Fruit fly (Drosophila melanogaster) whole organism, embryonic: ENCODE results near the gene Iris.

Experiments used
- Ada2b ChIP-seq: fragments of 200-800 bp; sonication (Bioruptor generic); IDR thresholded peaks from 2 replicates; pipeline ENCODE4 v1.3.6; 2022; ENCODE audit warnings: missing biosample characterization, missing genetic modification characterization
- Bgb ChIP-seq: fragments of 200-800 bp; sonication (Bioruptor generic); IDR thresholded peaks from 2 replicates; pipeline ENCODE4 v1.3.6; 2022; ENCODE audit warnings: missing biosample characterization, missing genetic modification characterization; ENCODE audit not compliant: partially characterized antibody
- CG1024 ChIP-seq: fragments of 200-800 bp; sonication (Bioruptor generic); IDR thresholded peaks from 2 replicates; pipeline ENCODE4 v1.3.6; 2022; ENCODE audit warnings: missing biosample characterization, missing genetic modification characterization
- CG11696 ChIP-seq: fragments of 200-800 bp; sonication (Bioruptor generic); IDR thresholded peaks from 2 replicates; pipeline ENCODE4 v1.3.6; 2022; ENCODE audit warnings: missing biosample characterization, missing genetic modification characterization
- CG12219 ChIP-seq: fragments of 200-800 bp; sonication (Bioruptor generic); optimal IDR thresholded peaks from 3 replicates; lab custom pipeline; 2018; ENCODE audit warnings: missing biosample characterization, mild to moderate bottlenecking, missing genetic modification characterization
- CG12659 ChIP-seq: fragments of 200-800 bp; sonication (Bioruptor generic); optimal IDR thresholded peaks from 3 replicates; lab custom pipeline; 2017; ENCODE audit warnings: mild to moderate bottlenecking, missing biosample characterization, missing genetic modification reagents, missing genetic modification characterization
- CG14667 ChIP-seq: fragments of 200-800 bp; sonication (Bioruptor generic); IDR thresholded peaks from 2 replicates; pipeline ENCODE4 v1.3.6; 2022; ENCODE audit warnings: missing biosample characterization, missing genetic modification characterization
- CG14710 ChIP-seq: fragments of 200-800 bp; sonication (Bioruptor generic); optimal IDR thresholded peaks from 3 replicates; lab custom pipeline; 2019; ENCODE audit warnings: missing biosample characterization, mild to moderate bottlenecking, missing genetic modification characterization, moderate library complexity
- CG17361 ChIP-seq: fragments of 200-800 bp; sonication (Bioruptor generic); IDR thresholded peaks from 3 replicates; pipeline ENCODE4 v1.3.6; 2022; ENCODE audit warnings: missing biosample characterization, missing genetic modification characterization
- CG17802 ChIP-seq: fragments of 200-800 bp; sonication (Bioruptor generic); optimal IDR thresholded peaks from 2 replicates; lab custom pipeline; 2018; ENCODE audit warnings: missing biosample characterization, mild to moderate bottlenecking, missing genetic modification characterization, moderate library complexity
- CG1792 ChIP-seq: fragments of 200-800 bp; sonication (Bioruptor generic); optimal IDR thresholded peaks from 2 replicates; lab custom pipeline; 2016; ENCODE audit warnings: missing biosample characterization, missing genetic modification characterization
- CG2129 ChIP-seq: fragments of 200-800 bp; sonication (Bioruptor generic); IDR thresholded peaks from 2 replicates; pipeline ENCODE4 v1.3.6; 2022; ENCODE audit warnings: missing biosample characterization, missing genetic modification characterization; ENCODE audit not compliant: partially characterized antibody
- CG2889 ChIP-seq: fragments of 200-800 bp; sonication (Bioruptor generic); IDR thresholded peaks from 3 replicates; pipeline ENCODE4 v1.3.6; 2022; ENCODE audit warnings: missing biosample characterization, missing genetic modification characterization
- CG3847 ChIP-seq: fragments of 200-800 bp; sonication (Bioruptor generic); IDR thresholded peaks from 2 replicates; pipeline ENCODE4 v1.3.6; 2022; ENCODE audit warnings: missing biosample characterization, missing genetic modification characterization
- CG5953 ChIP-seq: fragments of 200-800 bp; sonication (Bioruptor generic); IDR thresholded peaks from 2 replicates; pipeline ENCODE4 v1.3.6; 2022; ENCODE audit warnings: missing biosample characterization, missing genetic modification characterization
- CG6813 ChIP-seq: fragments of 200-800 bp; sonication (Bioruptor generic); optimal IDR thresholded peaks from 2 replicates; lab custom pipeline; 2017; ENCODE audit warnings: missing biosample characterization, missing genetic modification characterization, mild to moderate bottlenecking, moderate library complexity, missing genetic modification reagents
- CG7987 ChIP-seq: fragments of 200-800 bp; sonication (Bioruptor generic); optimal IDR thresholded peaks from 2 replicates; lab custom pipeline; 2018; ENCODE audit warnings: missing biosample characterization, mild to moderate bottlenecking, missing genetic modification characterization, moderate library complexity
- CG8924 ChIP-seq: fragments of 200-800 bp; optimal IDR thresholded peaks from 3 replicates; lab custom pipeline; 2019; ENCODE audit warnings: missing biosample characterization, mild to moderate bottlenecking, missing genetic modification characterization, moderate library complexity
- CTCF ChIP-seq: fragments of 200-800 bp; sonication (Bioruptor generic); optimal IDR thresholded peaks from 2 replicates; lab custom pipeline; 2017; ENCODE audit warnings: missing biosample characterization, mild to moderate bottlenecking, missing genetic modification characterization, moderate library complexity
- Hand ChIP-seq: fragments of 200-800 bp; sonication (Bioruptor generic); optimal IDR thresholded peaks from 2 replicates; lab custom pipeline; 2017; ENCODE audit warnings: mild to moderate bottlenecking, missing biosample characterization, missing genetic modification reagents, missing genetic modification characterization
- Myb ChIP-seq: fragments of 200-800 bp; sonication (Bioruptor generic); optimal IDR thresholded peaks from 2 replicates; lab custom pipeline; 2016; ENCODE audit warnings: missing biosample characterization, missing genetic modification characterization
- NK7.1 ChIP-seq: fragments of 200-800 bp; sonication (Bioruptor generic); optimal IDR thresholded peaks from 3 replicates; lab custom pipeline; 2016; ENCODE audit warnings: missing biosample characterization, missing genetic modification characterization
- Nf-YC ChIP-seq: fragments of 200-800 bp; optimal IDR thresholded peaks from 3 replicates; lab custom pipeline; 2019; ENCODE audit warnings: missing biosample characterization, mild to moderate bottlenecking, missing genetic modification characterization, moderate library complexity
- Ptx1 ChIP-seq: fragments of 200-800 bp; sonication (Bioruptor generic); IDR thresholded peaks from 2 replicates; pipeline ENCODE4 v1.3.6; 2022; ENCODE audit warnings: missing biosample characterization, missing genetic modification characterization
- Six4 ChIP-seq: fragments of 200-800 bp; sonication (Bioruptor generic); optimal IDR thresholded peaks from 2 replicates; lab custom pipeline; 2016; ENCODE audit warnings: missing biosample characterization, missing genetic modification characterization
- Spps ChIP-seq: fragments of 200-800 bp; sonication (Bioruptor generic); optimal IDR thresholded peaks from 2 replicates; lab custom pipeline; 2018; ENCODE audit warnings: missing biosample characterization, mild to moderate bottlenecking, missing genetic modification characterization
- Trl ChIP-seq, 3 experiments: fragments of >200 bp in 2 of 3; fragments of 200-800 bp in 1 of 3; sonication (Bioruptor generic) in 1 of 3; optimal IDR thresholded peaks; 2 replicates in 1 of 3; 3 replicates in 2 of 3; lab custom pipeline; 2016 to 2017; ENCODE audit warnings: missing biosample characterization in 1 of 3, missing genetic modification characterization in 1 of 3
- ash1 ChIP-seq: fragments of 200-800 bp; sonication (Bioruptor generic); optimal IDR thresholded peaks from 2 replicates; lab custom pipeline; 2018; ENCODE audit warnings: missing biosample characterization, mild to moderate bottlenecking, missing genetic modification characterization
- az2 ChIP-seq: fragments of 200-800 bp; sonication (Bioruptor generic); optimal IDR thresholded peaks from 3 replicates; lab custom pipeline; 2016; ENCODE audit warnings: missing biosample characterization, missing genetic modification characterization
- bcd ChIP-seq: fragments of 200-800 bp; sonication (Bioruptor generic); optimal IDR thresholded peaks from 2 replicates; lab custom pipeline; 2017; ENCODE audit warnings: missing biosample characterization, mild to moderate bottlenecking, missing genetic modification characterization
- ci ChIP-seq: fragments of 200-800 bp; sonication (Bioruptor generic); IDR thresholded peaks from 3 replicates; pipeline ENCODE4 v1.3.6; 2022; ENCODE audit warnings: missing biosample characterization, missing genetic modification characterization
- danr ChIP-seq: fragments of 200-800 bp; sonication (Bioruptor generic); IDR thresholded peaks from 2 replicates; pipeline ENCODE4 v1.3.6; 2022; ENCODE audit warnings: missing biosample characterization, missing genetic modification characterization
- dm ChIP-seq: fragments of 200-800 bp; sonication (Bioruptor generic); optimal IDR thresholded peaks from 3 replicates; lab custom pipeline; 2016; ENCODE audit warnings: missing biosample characterization, missing genetic modification characterization
- fd64A ChIP-seq: fragments of 200-800 bp; sonication (Bioruptor generic); optimal IDR thresholded peaks from 3 replicates; lab custom pipeline; 2018; ENCODE audit warnings: missing biosample characterization, mild to moderate bottlenecking, missing genetic modification characterization
- hkb ChIP-seq, 2 experiments: fragments of 200-800 bp in 1 of 2; fragments of >200 bp in 1 of 2; sonication (Bioruptor generic) in 1 of 2; IDR thresholded peaks in 1 of 2; optimal IDR thresholded peaks in 1 of 2; 2 replicates each; pipeline versions ENCODE4 v1.3.6 to Lab custom; 2017 to 2022; ENCODE audit warnings: missing biosample characterization in 1 of 2, missing genetic modification characterization in 1 of 2
- jing ChIP-seq: fragments of 200-800 bp; sonication (Bioruptor generic); optimal IDR thresholded peaks from 2 replicates; lab custom pipeline; 2018; ENCODE audit warnings: missing biosample characterization, mild to moderate bottlenecking, missing genetic modification characterization
- knrl ChIP-seq: fragments of 200-800 bp; sonication (Bioruptor generic); IDR thresholded peaks from 3 replicates; pipeline ENCODE4 v1.3.6; 2022; ENCODE audit warnings: missing biosample characterization, missing genetic modification characterization; ENCODE audit not compliant: partially characterized antibody
- lola ChIP-seq, 3 experiments: fragments of >200 bp in 2 of 3; fragments of 200-800 bp in 1 of 3; sonication (Bioruptor generic) in 1 of 3; optimal IDR thresholded peaks; 2 replicates each; lab custom pipeline; 2017 to 2019; ENCODE audit warnings: missing biosample characterization in 3 of 3, missing genetic modification characterization in 3 of 3, mild to moderate bottlenecking in 1 of 3, moderate library complexity in 1 of 3
- onecut ChIP-seq: fragments of 200-800 bp; sonication (Bioruptor generic); IDR thresholded peaks from 2 replicates; pipeline ENCODE4 v1.3.6; 2022; ENCODE audit warnings: missing biosample characterization, missing genetic modification characterization
- p53 ChIP-seq: fragments of 200-800 bp; sonication (Bioruptor generic); optimal IDR thresholded peaks from 2 replicates; lab custom pipeline; 2016; ENCODE audit warnings: missing biosample characterization, missing genetic modification characterization
- pita ChIP-seq: fragments of 200-800 bp; sonication (Bioruptor generic); optimal IDR thresholded peaks from 2 replicates; lab custom pipeline; 2017; ENCODE audit warnings: missing biosample characterization, mild to moderate bottlenecking, missing genetic modification characterization
- rib ChIP-seq: fragments of 200-800 bp; sonication (Bioruptor generic); IDR thresholded peaks from 2 replicates; pipeline ENCODE4 v1.3.6; 2022; ENCODE audit warnings: missing biosample characterization, missing genetic modification characterization
- sisA ChIP-seq: fragments of 200-800 bp; sonication (Bioruptor generic); IDR thresholded peaks from 2 replicates; pipeline ENCODE4 v1.3.6; 2022; ENCODE audit warnings: missing biosample characterization, missing genetic modification characterization
- ssp ChIP-seq: fragments of 200-800 bp; sonication (Bioruptor generic); IDR thresholded peaks from 2 replicates; pipeline ENCODE4 v1.3.6; 2022; ENCODE audit warnings: missing biosample characterization, missing genetic modification characterization
- tna ChIP-seq: fragments of 200-800 bp; sonication (Bioruptor generic); IDR thresholded peaks from 2 replicates; pipeline ENCODE4 v1.3.6; 2022; ENCODE audit warnings: missing biosample characterization, missing genetic modification characterization; ENCODE audit not compliant: partially characterized antibody
- trem ChIP-seq: fragments of 200-800 bp; optimal IDR thresholded peaks from 3 replicates; lab custom pipeline; 2019; ENCODE audit warnings: missing biosample characterization, mild to moderate bottlenecking, missing genetic modification characterization, moderate library complexity
- vvl ChIP-seq: fragments of 200-800 bp; sonication (Bioruptor generic); IDR thresholded peaks from 2 replicates; pipeline ENCODE4 v1.3.6; 2022; ENCODE audit warnings: missing biosample characterization, missing genetic modification characterization

Gene Iris

dm6 chr2L:1118880-1119809 is 14.8 kb downstream of the Iris start (continued):
- peak; percentile 80 to 94 for TF ChIP-seq Trl (optimal IDR thresholded peaks at IDR 0.05; lab: Kevin White, UChicago)
- TF ChIP-seq Trl (GFP tag; optimal IDR thresholded peaks at IDR 0.05; lab: Kevin White, UChicago): peak; percentile 59
- TF ChIP-seq CG14667 (GFP tag; lab: Robert Waterston, UW): no peak; the same call in 1 of the 2 replicates
- peak; percentile 96; the same call in 1 of the 2 replicates for TF ChIP-seq rib
- TF ChIP-seq CG2889: no peak
- TF ChIP-seq danr: peak; percentile 65; the same call in 1 of the 2 replicates
- peak in 1 of 3 experiments; percentile 48 for TF ChIP-seq lola (GFP tag; optimal IDR thresholded peaks at IDR 0.05; lab: Kevin White, UChicago)
- TF ChIP-seq Ptx1 (GFP tag; lab: Robert Waterston, UW): peak; percentile 84
- TF ChIP-seq fd64A (GFP tag; lab: Kevin White, UChicago): no peak
- TF ChIP-seq knrl (GFP tag; lab: Robert Waterston, UW): 0 out of 3 replicates have a peak, but pooled peaks have one; percentile 24
- TF ChIP-seq CG14710 (tag; lab: Kevin White, UChicago): peak; percentile 23
- peak; percentile 58 for TF ChIP-seq CG12219 (GFP tag; lab: Kevin White, UChicago)
- TF ChIP-seq ash1 (GFP tag; lab: Kevin White, UChicago): no peak
- no peak for TF ChIP-seq CG2129
- TF ChIP-seq trem (tag; lab: Kevin White, UChicago): no peak
- no peak for TF ChIP-seq hkb (optimal IDR thresholded peaks at IDR 0.05; lab: Kevin White, UChicago)
- TF ChIP-seq hkb (GFP tag; IDR thresholded peaks at IDR 0.05; lab: Robert Waterston, UW): peak; percentile 80
- TF ChIP-seq Spps (tag; lab: Kevin White, UChicago): no peak
- peak; percentile 83 for TF ChIP-seq vvl (GFP tag; lab: Robert Waterston, UW)
- TF ChIP-seq Six4 (GFP tag; lab: Kevin White, UChicago): peak; percentile 63
- peak; percentile 12 for TF ChIP-seq CG6813 (GFP tag; lab: Kevin White, UChicago)
- TF ChIP-seq CG3847 (GFP tag; lab: Robert Waterston, UW): peak; percentile 78
- TF ChIP-seq CG12659: peak; percentile 65
- TF ChIP-seq CG1024 (GFP tag; lab: Robert Waterston, UW): peak; percentile 25; the same call in 1 of the 2 replicates
- peak; percentile 71; the same call in 2 of the 3 replicates for TF ChIP-seq ci (GFP tag; lab: Robert Waterston, UW)
- TF ChIP-seq jing (GFP tag; lab: Kevin White, UChicago): peak; percentile 47
- TF ChIP-seq sisA (GFP tag; lab: Robert Waterston, UW): peak; percentile 69
- TF ChIP-seq Myb (GFP tag; lab: Kevin White, UChicago): peak; percentile 41
- peak; percentile 60 for TF ChIP-seq ssp (GFP tag; lab: Robert Waterston, UW)
- no peak for TF ChIP-seq NK7.1 (GFP tag; lab: Kevin White, UChicago)
- TF ChIP-seq CG11696 (GFP tag; lab: Robert Waterston, UW): peak; percentile 55
- TF ChIP-seq onecut (GFP tag; lab: Robert Waterston, UW): no peak; the same call in 1 of the 2 replicates
- no peak for TF ChIP-seq pita (GFP tag; lab: Kevin White, UChicago)
- TF ChIP-seq az2 (GFP tag; lab: Kevin White, UChicago): peak; percentile 62
- peak; percentile 12 for TF ChIP-seq dm (GFP tag; lab: Kevin White, UChicago)
- no peak for TF ChIP-seq CG17802
- TF ChIP-seq CG1792: peak; percentile 9
- 0 out of 2 replicates have a peak, but pooled peaks have one; percentile 29 for TF ChIP-seq CG5953 (GFP tag; lab: Robert Waterston, UW)
- peak; percentile 42 for TF ChIP-seq Hand (GFP tag; lab: Kevin White, UChicago)
- peak; percentile 64 for TF ChIP-seq CG8924 (tag; lab: Kevin White, UChicago)
- TF ChIP-seq Ada2b: peak; percentile 84
- TF ChIP-seq CG7987 (GFP tag; lab: Kevin White, UChicago): peak; percentile 9
- TF ChIP-seq bcd (GFP tag; lab: Kevin White, UChicago): peak; percentile 61
- peak; percentile 77 for TF ChIP-seq CG17361
- TF ChIP-seq p53 (GFP tag; lab: Kevin White, UChicago): no peak
- peak; percentile 67 for TF ChIP-seq Bgb
- peak; percentile 6 for TF ChIP-seq Nf-YC
- TF ChIP-seq tna (GFP tag; lab: Robert Waterston, UW): peak; percentile 42; the same call in 1 of the 2 replicates
- TF ChIP-seq CTCF (GFP tag; lab: Kevin White, UChicago): no peak
